Worm (Caenorhabditis elegans): ENCODE data around the gene stim-1.

- no peak for TF ChIP-seq dao-5 (tag; optimal IDR thresholded peaks at IDR 0.05)
- TF ChIP-seq him-1 (tag; optimal IDR thresholded peaks at IDR 0.05) = no peak
- no peak for TF ChIP-seq W03F9.2 (tag; optimal IDR thresholded peaks at IDR 0.05)
Measured at ce11 chrIII:455793-456192, 37.2 kb upstream of the stim-1 start.
